Worm (Caenorhabditis elegans): ENCODE data around the gene bath-28.

The bath-28 gene

DNA sequence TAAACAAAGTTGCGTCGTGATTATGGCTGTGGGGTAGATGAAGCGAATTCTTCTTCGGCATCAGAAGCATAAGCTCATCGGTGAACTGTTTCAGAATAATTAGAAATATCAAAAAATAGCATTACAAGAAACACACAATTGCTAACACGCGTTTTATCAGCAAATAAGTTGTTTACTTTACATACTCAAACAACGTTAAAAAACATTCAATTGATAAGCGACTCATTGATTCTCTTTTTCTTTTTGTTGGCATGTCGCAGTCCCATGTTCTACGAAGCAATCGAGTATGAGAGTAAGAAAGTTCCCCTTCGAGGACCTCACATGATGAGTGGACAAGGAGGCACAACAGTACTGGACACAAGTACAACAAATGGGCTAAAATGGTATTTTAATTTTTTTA lies 48.1 kb downstream of the bath-28 start, which contains the start of gene btb-16:
Gene btb-16, plus strand, starts transcription at position 240 of the 400 bp plus-strand sequence.
- TF ChIP-seq ets-4 (tag; optimal IDR thresholded peaks at IDR 0.05) (no peak), elt-2 (tag; optimal IDR thresholded peaks at IDR 0.05) (peak; percentile 15), C38D4.7 (GFP tag; optimal IDR thresholded peaks at IDR 0.05) (no peak), madf-2 (tag; optimal IDR thresholded peaks at IDR 0.05) (no peak), ceh-14 (tag; optimal IDR thresholded peaks at IDR 0.05) (no peak), ref-2 (tag; optimal IDR thresholded peaks at IDR 0.05) (no peak), mec-3 (tag; optimal IDR thresholded peaks at IDR 0.05; ENCODE audit: borderline replicate concordance) (no peak), hlh-8 (tag; optimal IDR thresholded peaks at IDR 0.05) (no peak), pqm-1 (tag; optimal IDR thresholded peaks at IDR 0.05) (no peak)

DNA sequence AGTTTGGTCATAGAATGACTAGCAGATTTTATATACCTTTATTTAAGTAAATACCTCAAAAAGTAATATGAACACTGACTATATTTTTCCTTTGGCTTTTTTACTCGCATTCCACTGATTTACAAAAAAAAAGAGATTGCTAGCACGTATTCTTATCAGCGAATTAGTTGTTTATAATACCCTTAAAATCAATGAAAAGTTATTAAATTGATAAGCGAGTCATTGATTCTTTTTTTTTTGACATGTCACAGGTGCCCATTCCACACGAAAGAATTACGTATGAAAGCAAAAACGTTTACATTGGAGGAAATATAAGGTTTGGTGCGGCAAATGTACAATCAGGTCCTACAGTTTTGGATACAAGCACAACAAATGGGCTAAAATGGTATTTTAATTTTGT lies 49.6 kb downstream of the bath-28 start, which contains the start of gene btb-17:
Gene btb-17, plus strand, starts transcription at position 213 of the 400 bp plus-strand sequence.
- no peak for TF ChIP-seq sox-4 (tag; optimal IDR thresholded peaks at IDR 0.05)
- no peak for TF ChIP-seq ceh-48 (tag; optimal IDR thresholded peaks at IDR 0.05)
